Fruit fly (Drosophila melanogaster): ENCODE results near the gene Agpat1.

Agpat1 gene

DNA sequence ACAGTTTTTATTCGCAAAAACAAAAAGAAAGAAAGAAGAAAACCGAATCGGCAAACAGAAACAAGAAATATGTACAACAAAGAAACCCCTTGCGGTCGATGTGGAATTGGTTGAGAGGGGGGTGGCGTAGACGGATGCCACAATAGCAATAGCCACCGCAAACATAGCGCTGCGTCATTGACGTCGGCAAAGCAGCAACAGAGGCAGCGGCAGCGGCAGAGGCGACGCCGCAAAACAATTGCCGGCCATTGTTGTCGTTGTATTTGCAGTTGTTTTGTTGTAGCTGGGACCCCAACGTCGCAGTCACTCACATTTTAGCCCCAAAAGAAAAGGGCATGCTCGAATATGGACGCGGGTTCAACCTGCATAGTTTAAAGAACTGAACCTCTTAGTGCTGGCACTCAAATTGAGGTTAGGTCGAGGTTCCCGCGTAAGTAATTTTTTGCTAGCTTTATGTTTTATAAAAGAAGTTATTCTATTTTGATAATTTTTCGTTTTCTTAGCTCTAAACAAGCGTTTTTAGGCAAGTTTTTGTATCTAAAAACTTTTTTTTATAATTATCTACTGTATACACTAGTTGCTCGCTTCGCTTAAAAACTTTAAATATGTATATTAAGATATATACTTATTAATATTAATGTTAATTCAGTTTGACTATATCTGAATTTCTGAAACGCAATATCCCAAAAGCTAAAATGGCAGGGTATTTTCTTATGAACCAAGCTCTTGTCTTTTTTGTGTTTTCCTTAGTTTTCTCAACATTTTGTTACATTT, 9.3 kb upstream of the Agpat1 start (continued):
- TF ChIP-seq Sox102F (GFP tag; optimal IDR thresholded peaks at IDR 0.05) (peak; percentile 75), eg (GFP tag; IDR thresholded peaks at IDR 0.05) (peak; percentile 79), CG8319 (GFP tag; optimal IDR thresholded peaks at IDR 0.05) (peak; percentile 72), vri (GFP tag; optimal IDR thresholded peaks at IDR 0.05) (no peak), CG9139 (GFP tag; optimal IDR thresholded peaks at IDR 0.05) (no peak), lz (GFP tag; optimal IDR thresholded peaks at IDR 0.05) (peak; percentile 81), esn (GFP tag; optimal IDR thresholded peaks at IDR 0.05) (peak; percentile 85), pdm3 (GFP tag; optimal IDR thresholded peaks at IDR 0.05) (peak; percentile 86), Gug (GFP tag; IDR thresholded peaks at IDR 0.05) (peak; percentile 51), CG3032 (tag; optimal IDR thresholded peaks at IDR 0.05) (peak; percentile 86), Ets21C (GFP tag; optimal IDR thresholded peaks at IDR 0.05) (peak; percentile 74), Lpt (GFP tag; optimal IDR thresholded peaks at IDR 0.05) (peak; percentile 72), Blimp-1 (GFP tag; optimal IDR thresholded peaks at IDR 0.05) (peak; percentile 56), CG7368 (GFP tag; optimal IDR thresholded peaks at IDR 0.05) (peak; percentile 10), svp (GFP tag) (no peak), CG8119 (GFP tag; IDR thresholded peaks at IDR 0.05) (peak; percentile 84), Eip93F (GFP tag; optimal IDR thresholded peaks at IDR 0.05) (peak; percentile 27), CG6808 (GFP tag; optimal IDR thresholded peaks at IDR 0.05) (no peak), fd85E (GFP tag; optimal IDR thresholded peaks at IDR 0.05) (no peak), CG32006 (GFP tag; optimal IDR thresholded peaks at IDR 0.05) (peak; percentile 96)

dm6 chrX:12756374-12756721, 8.7 kb upstream of the Agpat1 start:
- no peak for TF ChIP-seq Eip75B (GFP tag; optimal IDR thresholded peaks at IDR 0.05)
- TF ChIP-seq acj6 (GFP tag; optimal IDR thresholded peaks at IDR 0.05): no peak
- TF ChIP-seq Ets96B (tag; optimal IDR thresholded peaks at IDR 0.05): no peak
- TF ChIP-seq salr (GFP tag; optimal IDR thresholded peaks at IDR 0.05): peak in 1 of 2 experiments; percentile 36
- TF ChIP-seq CG6808 (GFP tag; optimal IDR thresholded peaks at IDR 0.05): peak; percentile 10
- peak; percentile 93 for TF ChIP-seq svp (GFP tag)
- peak; percentile 89 for TF ChIP-seq fkh (GFP tag; optimal IDR thresholded peaks at IDR 0.05)
- TF ChIP-seq Lpt (GFP tag; optimal IDR thresholded peaks at IDR 0.05): no peak
- TF ChIP-seq dsx (GFP tag; optimal IDR thresholded peaks at IDR 0.05; ENCODE audit: poor library complexity, severe bottlenecking): peak; percentile 39
- peak; percentile 36; the same call in 1 of the 3 replicates for TF ChIP-seq CG6163 (GFP tag; IDR thresholded peaks at IDR 0.05)

- TF ChIP-seq CG16779 (tag; optimal IDR thresholded peaks at IDR 0.05) (no peak), CG15336 (GFP tag; IDR thresholded peaks at IDR 0.05) (peak; percentile 30; the same call in 1 of the 2 replicates), CG10669 (GFP tag; optimal IDR thresholded peaks at IDR 0.05) (no peak), ss (GFP tag; optimal IDR thresholded peaks at IDR 0.05) (no peak), CG6163 (GFP tag; IDR thresholded peaks at IDR 0.05) (peak; percentile 30; the same call in 2 of the 3 replicates), acj6 (GFP tag; optimal IDR thresholded peaks at IDR 0.05) (no peak), dsx (GFP tag; optimal IDR thresholded peaks at IDR 0.05; ENCODE audit: poor library complexity, severe bottlenecking) (peak; percentile 59), Met (GFP tag; optimal IDR thresholded peaks at IDR 0.05) (no peak), eg (GFP tag; IDR thresholded peaks at IDR 0.05) (peak; percentile 32; the same call in 2 of the 3 replicates), Sox14 (GFP tag; optimal IDR thresholded peaks at IDR 0.05) (no peak), CG8119 (GFP tag; IDR thresholded peaks at IDR 0.05) (peak; percentile 32; the same call in 2 of the 3 replicates), CG11762 (GFP tag; optimal IDR thresholded peaks at IDR 0.05; ENCODE audit: insufficient read depth) (no peak), Hr4 (GFP tag; optimal IDR thresholded peaks at IDR 0.05) (no peak), CG6276 (GFP tag; optimal IDR thresholded peaks at IDR 0.05) (peak; percentile 14), Eip78C (GFP tag) (no peak), Sox102F (GFP tag; optimal IDR thresholded peaks at IDR 0.05) (no peak), topi (GFP tag; optimal IDR thresholded peaks at IDR 0.05) (no peak), achi (GFP tag; optimal IDR thresholded peaks at IDR 0.05) (no peak), Sox15 (GFP tag; optimal IDR thresholded peaks at IDR 0.05) (no peak), CG9139 (GFP tag; optimal IDR thresholded peaks at IDR 0.05) (no peak), Gug (GFP tag; IDR thresholded peaks at IDR 0.05) (no peak)
Measured at dm6 chrX:12757075-12757474, 8.0 kb upstream of the Agpat1 start.
